5 worm cellular contexts compared by ENCODE assay signal in genomic region chrIV:5927805-5928204, ce11.
TF ChIP-seq lines count a peak whose summit lies in the region.

No protein-coding gene starts in this region.

TF ChIP-seq in whole organism, L1 larva, 84 proteins besides CTCF, POLR2A, EP300 and RAD21:
- TF ChIP-seq rnt-1 (tag; optimal IDR thresholded peaks at IDR 0.05; lab: Kevin White, UChicago) (no peak), lin-14 (GFP tag; optimal IDR thresholded peaks at IDR 0.05; lab: Kevin White, UChicago) (peak; percentile 60)

TF ChIP-seq in whole organism, L2 larva, 48 proteins besides CTCF, POLR2A, EP300 and RAD21:
- TF ChIP-seq crh-2 (tag; optimal IDR thresholded peaks at IDR 0.05; lab: Kevin White, UChicago) (no peak), sem-4 (tag; optimal IDR thresholded peaks at IDR 0.05; lab: Kevin White, UChicago) (peak; percentile 12)

TF ChIP-seq in whole organism, L4 larva, 104 proteins besides CTCF, POLR2A, EP300 and RAD21:
- TF ChIP-seq pqm-1 (tag; optimal IDR thresholded peaks at IDR 0.05; lab: Kevin White, UChicago) (no peak), unc-62 (GFP tag; optimal IDR thresholded peaks at IDR 0.05 in 1 of 2; lab: Kevin White, UChicago) (peak in 1 of 2 experiments; percentile 54), unc-62 (tag; optimal IDR thresholded peaks at IDR 0.05; lab: Kevin White, UChicago) (no peak), ceh-20 (GFP tag; IDR thresholded peaks at IDR 0.05; lab: Robert Waterston, UW) (no peak), arid-1 (GFP tag; conservative IDR thresholded peaks at IDR 0.05; lab: Robert Waterston, UW) (no peak), ces-1 (GFP tag; optimal IDR thresholded peaks at IDR 0.05; lab: Kevin White, UChicago) (peak; percentile 51), zip-11 (GFP tag; IDR thresholded peaks at IDR 0.05; lab: Robert Waterston, UW) (no peak), lsy-2 (tag; optimal IDR thresholded peaks at IDR 0.05; lab: Kevin White, UChicago) (no peak), aly-2 (tag; optimal IDR thresholded peaks at IDR 0.05; lab: Kevin White, UChicago) (no peak)

TF ChIP-seq in whole organism, late embryonic, 69 proteins besides CTCF, POLR2A, EP300 and RAD21:
- TF ChIP-seq pqm-1 (tag; optimal IDR thresholded peaks at IDR 0.05; lab: Kevin White, UChicago) (no peak), unc-42 (tag; optimal IDR thresholded peaks at IDR 0.05; lab: Kevin White, UChicago) (peak; percentile 91)

TF ChIP-seq in whole organism, mixed stage, embryonic, 35 proteins besides CTCF, POLR2A, EP300 and RAD21:
- TF ChIP-seq tbx-8 (GFP tag; optimal IDR thresholded peaks at IDR 0.05; lab: Kevin White, UChicago) (no peak), ces-1 (GFP tag; optimal IDR thresholded peaks at IDR 0.05; lab: Kevin White, UChicago) (peak; percentile 95), flh-1 (GFP tag; optimal IDR thresholded peaks at IDR 0.05; lab: Kevin White, UChicago) (no peak)
TF ChIP-seq in whole organism, mixed stage, embryonic: peak in this region for 1.

Comparison
In these comparisons a context has a peak if more than half of its experiments do, and no peak if none do; other contexts are left out.
1. Of the 29 proteins assayed by ChIP-seq in both whole organism, L4 larva and whole organism, L1 larva: peak only in whole organism, L4 larva: ces-1; only in whole organism, L1 larva: none; in both: none; in neither: 27; mixed calls (peak in some experiments, not most) for 1.